Worm (Caenorhabditis elegans) whole organism, L4 larva: ENCODE data around the gene bath-44.

Experiments used
- R02D3.7 ChIP-seq: fragments of 150-350 bp; sonication (generic microtip); optimal IDR thresholded peaks from 3 replicates; lab custom pipeline; 2014; ENCODE audit warnings: missing biosample characterization, missing genetic modification characterization
- ama-1 ChIP-seq: fragments of 150-350 bp; optimal IDR thresholded peaks from 2 replicates; lab custom pipeline; 2014; ENCODE audit warnings: inconsistent platforms, mixed read lengths
- arid-1 ChIP-seq: fragments of 200-800 bp; sonication (Bioruptor generic); conservative IDR thresholded peaks from 2 replicates; pipeline ENCODE4 v1.3.6; 2022; ENCODE audit warnings: missing genetic modification reagents, missing genetic modification characterization, missing compliant biosample characterization
- fos-1 ChIP-seq: fragments of 150-350 bp; optimal IDR thresholded peaks from 2 replicates; lab custom pipeline; 2014; ENCODE audit warnings: missing biosample characterization, missing genetic modification characterization
- lsy-2 ChIP-seq, 2 experiments: fragments of 150-350 bp in 1 of 2; sonication (generic microtip) in 1 of 2; optimal IDR thresholded peaks; 2 replicates each; lab custom pipeline; 2014 to 2017; ENCODE audit warnings: missing biosample characterization in 2 of 2, missing genetic modification characterization in 2 of 2
- nhr-237 ChIP-seq: sonication (generic microtip); optimal IDR thresholded peaks from 2 replicates; lab custom pipeline; 2017; ENCODE audit warnings: missing biosample characterization, missing genetic modification characterization
- set-16 ChIP-seq: fragments of 200-800 bp; sonication (Bioruptor generic); IDR thresholded peaks from 2 replicates; pipeline ENCODE4 v1.3.6; 2022; ENCODE audit warnings: missing genetic modification reagents, missing genetic modification characterization, missing compliant biosample characterization
- unc-62 ChIP-seq, 3 experiments: fragments of 150-350 bp in 1 of 3; sonication (generic microtip); optimal IDR thresholded peaks in 2 of 3; peaks in 1 of 3; 1 replicate in 1 of 3; 2 replicates in 2 of 3; lab custom pipeline; 2014 to 2017; ENCODE audit warnings: missing biosample characterization in 3 of 3, missing genetic modification characterization in 3 of 3, missing genetic modification reagents in 3 of 3, missing genotype in 1 of 3
- zfp-2 ChIP-seq: sonication (generic microtip); optimal IDR thresholded peaks from 2 replicates; lab custom pipeline; 2016; ENCODE audit warnings: mild to moderate bottlenecking, missing genetic modification characterization, missing compliant biosample characterization

- TF ChIP-seq unc-62 (GFP tag; optimal IDR thresholded peaks at IDR 0.05 in 1 of 2; lab: Kevin White, UChicago) (no peak), unc-62 (tag; optimal IDR thresholded peaks at IDR 0.05; lab: Kevin White, UChicago) (no peak), nhr-237 (tag; lab: Kevin White, UChicago) (no peak), lsy-2 (tag; optimal IDR thresholded peaks at IDR 0.05; lab: Kevin White, UChicago) (peak in 1 of 2 experiments; percentile 26), R02D3.7 (tag; lab: Kevin White, UChicago) (no peak), ama-1 (lab: Kevin White, UChicago) (no peak), zfp-2 (tag; lab: Kevin White, UChicago) (no peak), arid-1 (GFP tag; lab: Robert Waterston, UW) (0 out of 2 replicates have a peak, but pooled peaks have one; percentile 13), fos-1 (tag; lab: Kevin White, UChicago) (no peak), set-16 (no peak)
These were observed 2.6 kb downstream of the bath-44 start for ce11 chrII:7397273-7397840.
